Fruit fly (Drosophila melanogaster) whole organism, embryonic: ENCODE results near the gene CG15014.
A peak's percentile ranks its signal among the peaks of the same experiment; 100 is the strongest.

ENCODE experiments used
- CG10209 ChIP-seq: fragments of 200-800 bp; sonication (Bioruptor generic); optimal IDR thresholded peaks from 3 replicates; lab custom pipeline; 2017; ENCODE audit warnings: missing biosample characterization, mild to moderate bottlenecking, missing genetic modification characterization, missing genetic modification reagents
- CG11504 ChIP-seq: fragments of 200-800 bp; sonication (Bioruptor generic); optimal IDR thresholded peaks from 3 replicates; lab custom pipeline; 2019; ENCODE audit warnings: missing biosample characterization, mild to moderate bottlenecking, missing genetic modification characterization, moderate library complexity
- CG12155 ChIP-seq: fragments of 200-800 bp; sonication (Bioruptor generic); optimal IDR thresholded peaks from 3 replicates; lab custom pipeline; 2016; ENCODE audit warnings: missing biosample characterization, missing genetic modification characterization
- CG13775 ChIP-seq: fragments of 200-800 bp; sonication (Bioruptor generic); optimal IDR thresholded peaks from 3 replicates; lab custom pipeline; 2017; ENCODE audit warnings: missing biosample characterization, mild to moderate bottlenecking, missing genetic modification characterization
- CG14860 ChIP-seq: fragments of 200-800 bp; sonication (Bioruptor generic); IDR thresholded peaks from 3 replicates; pipeline ENCODE4 v1.3.6; 2022; ENCODE audit warnings: missing biosample characterization, missing genetic modification characterization; ENCODE audit not compliant: partially characterized antibody
- CG1603 ChIP-seq: fragments of 200-800 bp; sonication (Bioruptor generic); optimal IDR thresholded peaks from 2 replicates; lab custom pipeline; 2019; ENCODE audit warnings: missing biosample characterization, mild to moderate bottlenecking, missing genetic modification characterization, moderate library complexity
- CG17186 ChIP-seq: fragments of 200-800 bp; sonication (Bioruptor generic); optimal IDR thresholded peaks from 3 replicates; lab custom pipeline; 2017; ENCODE audit warnings: missing biosample characterization, missing genetic modification reagents, missing genetic modification characterization
- CG18764 ChIP-seq: fragments of 200-800 bp; sonication (Bioruptor generic); optimal IDR thresholded peaks from 3 replicates; lab custom pipeline; 2016; ENCODE audit warnings: missing biosample characterization, missing genetic modification characterization
- CG3065 ChIP-seq: fragments of 200-800 bp; sonication (Bioruptor generic); optimal IDR thresholded peaks from 2 replicates; lab custom pipeline; 2016; ENCODE audit warnings: missing biosample characterization, missing genetic modification characterization
- CG32767 ChIP-seq: fragments of 200-800 bp; sonication (Bioruptor generic); IDR thresholded peaks from 2 replicates; pipeline ENCODE4 v1.3.6; 2022; ENCODE audit warnings: missing biosample characterization, missing genetic modification characterization
- CG3838 ChIP-seq: fragments of 200-800 bp; sonication (Bioruptor generic); optimal IDR thresholded peaks from 3 replicates; lab custom pipeline; 2016; ENCODE audit warnings: missing biosample characterization, missing genetic modification characterization
- CG5180 ChIP-seq: fragments of 200-800 bp; sonication (Bioruptor generic); optimal IDR thresholded peaks from 3 replicates; lab custom pipeline; 2017; ENCODE audit warnings: missing biosample characterization, missing genetic modification characterization, mild to moderate bottlenecking, moderate library complexity, missing genetic modification reagents
- CG7271 ChIP-seq: fragments of 200-800 bp; sonication (Bioruptor generic); optimal IDR thresholded peaks from 2 replicates; lab custom pipeline; 2018; ENCODE audit warnings: missing biosample characterization, mild to moderate bottlenecking, missing genetic modification characterization, moderate library complexity
- CG7745 ChIP-seq: fragments of 200-800 bp; sonication (Bioruptor generic); optimal IDR thresholded peaks from 2 replicates; lab custom pipeline; 2018; ENCODE audit warnings: missing biosample characterization, mild to moderate bottlenecking, missing genetic modification characterization, moderate library complexity
- CG8924 ChIP-seq: fragments of 200-800 bp; optimal IDR thresholded peaks from 3 replicates; lab custom pipeline; 2019; ENCODE audit warnings: missing biosample characterization, mild to moderate bottlenecking, missing genetic modification characterization, moderate library complexity
- Ets97D ChIP-seq: fragments of 200-800 bp; sonication (Bioruptor generic); optimal IDR thresholded peaks from 3 replicates; lab custom pipeline; 2016; ENCODE audit warnings: missing biosample characterization, missing genetic modification characterization
- Gug ChIP-seq: fragments of 200-800 bp; sonication (Bioruptor generic); IDR thresholded peaks from 4 replicates; pipeline ENCODE4 v1.3.6; 2022; ENCODE audit warnings: missing biosample characterization, missing genetic modification characterization
- Kr ChIP-seq: fragments of 200-800 bp; sonication (Bioruptor generic); optimal IDR thresholded peaks from 2 replicates; lab custom pipeline; 2017; ENCODE audit warnings: missing biosample characterization, mild to moderate bottlenecking, missing genetic modification characterization
- Med ChIP-seq: fragments of 200-800 bp; sonication (Bioruptor generic); peaks from one replicate; lab custom pipeline; 2016; ENCODE audit warnings: missing biosample characterization, missing genetic modification characterization, mild to moderate bottlenecking, inconsistent platforms, moderate library complexity
- Mrtf ChIP-seq: fragments of 200-800 bp; sonication (Bioruptor generic); IDR thresholded peaks from 3 replicates; pipeline ENCODE4 v1.3.6; 2022; ENCODE audit warnings: missing biosample characterization, missing genetic modification characterization
- NK7.1 ChIP-seq: fragments of 200-800 bp; sonication (Bioruptor generic); optimal IDR thresholded peaks from 3 replicates; lab custom pipeline; 2016; ENCODE audit warnings: missing biosample characterization, missing genetic modification characterization
- Six4 ChIP-seq: fragments of 200-800 bp; sonication (Bioruptor generic); optimal IDR thresholded peaks from 2 replicates; lab custom pipeline; 2016; ENCODE audit warnings: missing biosample characterization, missing genetic modification characterization
- Sox100B ChIP-seq: fragments of 200-800 bp; sonication (Bioruptor generic); optimal IDR thresholded peaks from 3 replicates; lab custom pipeline; 2018; ENCODE audit warnings: missing biosample characterization, mild to moderate bottlenecking, missing genetic modification characterization
- Sox102F ChIP-seq: fragments of 200-800 bp; sonication (Bioruptor generic); optimal IDR thresholded peaks from 2 replicates; lab custom pipeline; 2018; ENCODE audit warnings: missing biosample characterization, mild to moderate bottlenecking, missing genetic modification characterization, moderate library complexity
- Stat92E ChIP-seq, 3 experiments: fragments of >200 bp in 2 of 3; fragments of 200-800 bp in 1 of 3; sonication (Bioruptor generic) in 1 of 3; optimal IDR thresholded peaks; 2 replicates each; lab custom pipeline; 2017 to 2019; ENCODE audit warnings: missing biosample characterization in 3 of 3, missing genetic modification characterization in 3 of 3, mild to moderate bottlenecking in 1 of 3, moderate library complexity in 1 of 3
- ara ChIP-seq: fragments of 200-800 bp; sonication (Bioruptor generic); IDR thresholded peaks from 2 replicates; pipeline ENCODE4 v1.3.6; 2022; ENCODE audit warnings: missing biosample characterization, missing genetic modification characterization
- bbx ChIP-seq: fragments of 200-800 bp; sonication (Bioruptor generic); IDR thresholded peaks from 2 replicates; pipeline ENCODE4 v1.3.6; 2022; ENCODE audit warnings: missing biosample characterization, missing genetic modification characterization; ENCODE audit not compliant: partially characterized antibody
- cato ChIP-seq: fragments of 200-800 bp; sonication (Bioruptor generic); optimal IDR thresholded peaks from 2 replicates; lab custom pipeline; 2016; ENCODE audit warnings: missing biosample characterization, missing genetic modification characterization, borderline replicate concordance
- caup ChIP-seq: fragments of 200-800 bp; sonication (Bioruptor generic); optimal IDR thresholded peaks from 3 replicates; lab custom pipeline; 2017; ENCODE audit warnings: missing biosample characterization, mild to moderate bottlenecking, missing genetic modification characterization, moderate library complexity; ENCODE audit not compliant: severe bottlenecking
- gcm2 ChIP-seq: fragments of 200-800 bp; sonication (Bioruptor generic); optimal IDR thresholded peaks from 2 replicates; lab custom pipeline; 2016; ENCODE audit warnings: missing biosample characterization, missing genetic modification characterization
- gem ChIP-seq: fragments of 200-800 bp; sonication (Bioruptor generic); optimal IDR thresholded peaks from 2 replicates; lab custom pipeline; 2019; ENCODE audit warnings: missing biosample characterization, mild to moderate bottlenecking, missing genetic modification characterization, moderate library complexity
- h ChIP-seq: fragments of >200 bp; optimal IDR thresholded peaks from 2 replicates; lab custom pipeline; 2017
- her ChIP-seq: fragments of 200-800 bp; sonication (Bioruptor generic); optimal IDR thresholded peaks from 2 replicates; lab custom pipeline; 2016; ENCODE audit warnings: missing biosample characterization, missing genetic modification characterization
- hkb ChIP-seq, 2 experiments: fragments of 200-800 bp in 1 of 2; fragments of >200 bp in 1 of 2; sonication (Bioruptor generic) in 1 of 2; IDR thresholded peaks in 1 of 2; optimal IDR thresholded peaks in 1 of 2; 2 replicates each; pipeline versions ENCODE4 v1.3.6 to Lab custom; 2017 to 2022; ENCODE audit warnings: missing biosample characterization in 1 of 2, missing genetic modification characterization in 1 of 2
- hth ChIP-seq: fragments of >200 bp; optimal IDR thresholded peaks from 2 replicates; lab custom pipeline; 2017; ENCODE audit warnings: inconsistent platforms
- ind ChIP-seq: fragments of 200-800 bp; sonication (Bioruptor generic); optimal IDR thresholded peaks from 3 replicates; lab custom pipeline; 2016; ENCODE audit warnings: missing biosample characterization, missing genetic modification characterization
- jumu ChIP-seq: fragments of 200-800 bp; sonication (Bioruptor generic); optimal IDR thresholded peaks from 3 replicates; lab custom pipeline; 2016; ENCODE audit warnings: missing biosample characterization, missing genetic modification characterization
- ken ChIP-seq: fragments of 200-800 bp; sonication (Bioruptor generic); IDR thresholded peaks from 3 replicates; pipeline ENCODE4 v1.3.6; 2022; ENCODE audit warnings: missing biosample characterization, missing genetic modification characterization
- onecut ChIP-seq: fragments of 200-800 bp; sonication (Bioruptor generic); IDR thresholded peaks from 2 replicates; pipeline ENCODE4 v1.3.6; 2022; ENCODE audit warnings: missing biosample characterization, missing genetic modification characterization
- otp ChIP-seq: fragments of 200-800 bp; sonication (Bioruptor generic); IDR thresholded peaks from 3 replicates; pipeline ENCODE4, ENCODE4 v1.3.6; 2022; ENCODE audit warnings: missing biosample characterization, missing genetic modification characterization
- slbo ChIP-seq: fragments of 200-800 bp; sonication (Bioruptor generic); IDR thresholded peaks from 2 replicates; pipeline ENCODE4 v1.3.6; 2022; ENCODE audit warnings: missing biosample characterization, missing genetic modification characterization
- slp2 ChIP-seq: fragments of 200-800 bp; sonication (Bioruptor generic); optimal IDR thresholded peaks from 2 replicates; lab custom pipeline; 2016; ENCODE audit warnings: missing biosample characterization, missing genetic modification characterization
- sug ChIP-seq: fragments of 200-800 bp; optimal IDR thresholded peaks from 2 replicates; lab custom pipeline; 2019; ENCODE audit warnings: missing biosample characterization, mild to moderate bottlenecking, missing genetic modification characterization, moderate library complexity
- ttk ChIP-seq: fragments of 200-800 bp; sonication (Bioruptor generic); IDR thresholded peaks from 2 replicates; pipeline ENCODE4 v2.1.2; 2022; ENCODE audit warnings: missing biosample characterization, missing genetic modification characterization
- tup ChIP-seq: fragments of 200-800 bp; sonication (Bioruptor generic); optimal IDR thresholded peaks from 2 replicates; lab custom pipeline; 2016; ENCODE audit warnings: missing biosample characterization, mild to moderate bottlenecking, missing genetic modification characterization, moderate library complexity
- wek ChIP-seq: fragments of 200-800 bp; sonication (Bioruptor generic); optimal IDR thresholded peaks from 3 replicates; lab custom pipeline; 2018; ENCODE audit warnings: missing biosample characterization, mild to moderate bottlenecking, missing genetic modification characterization, moderate library complexity
- yki ChIP-seq: fragments of >200 bp; optimal IDR thresholded peaks from 3 replicates; lab custom pipeline; 2018
- zfh2 ChIP-seq: fragments of 200-800 bp; sonication (Bioruptor generic); optimal IDR thresholded peaks from 2 replicates; lab custom pipeline; 2016; ENCODE audit warnings: missing biosample characterization, missing genetic modification characterization

CG15014 gene

dm6 chr3L:4363887-4364794 is 42.1 kb upstream of the CG15014 start, which contains the start of the genes Cip4 and mRpS6 (continued):
- TF ChIP-seq hkb (optimal IDR thresholded peaks at IDR 0.05; lab: Kevin White, UChicago) (no peak), hkb (GFP tag; IDR thresholded peaks at IDR 0.05; lab: Robert Waterston, UW) (peak; percentile 79), h (no peak), CG8924 (tag; lab: Kevin White, UChicago) (peak; percentile 90), Sox100B (GFP tag; lab: Kevin White, UChicago) (peak; percentile 27), ttk (GFP tag; lab: Robert Waterston, UW) (peak; percentile 63), her (no peak), Kr (peak; percentile 89), onecut (GFP tag; lab: Robert Waterston, UW) (peak; percentile 41; the same call in 1 of the 2 replicates), CG13775 (GFP tag; lab: Kevin White, UChicago) (peak; percentile 87), yki (lab: Kevin White, UChicago) (no peak), CG7271 (tag; lab: Kevin White, UChicago) (no peak), CG10209 (GFP tag; lab: Kevin White, UChicago) (peak; percentile 84), gem (tag; lab: Kevin White, UChicago) (peak; percentile 93), CG7745 (tag; lab: Kevin White, UChicago) (no peak), tup (peak; percentile 70), Sox102F (peak; percentile 84), cato (GFP tag; lab: Kevin White, UChicago) (peak; percentile 35), Six4 (GFP tag; lab: Kevin White, UChicago) (peak; percentile 61), slbo (peak; percentile 96), sug (tag; lab: Kevin White, UChicago) (peak; percentile 86), hth (lab: Kevin White, UChicago) (no peak), CG12155 (peak; percentile 72), Mrtf (GFP tag; lab: Robert Waterston, UW) (peak; percentile 77; the same call in 2 of the 3 replicates), Gug (GFP tag; lab: Robert Waterston, UW) (peak; percentile 40; the same call in 2 of the 4 replicates), ind (GFP tag; lab: Kevin White, UChicago) (no peak), CG5180 (GFP tag; lab: Kevin White, UChicago) (no peak), slp2 (GFP tag; lab: Kevin White, UChicago) (peak; percentile 40), NK7.1 (no peak), otp (peak; percentile 79; the same call in 2 of the 3 replicates), CG14860 (GFP tag; lab: Robert Waterston, UW) (no peak), CG18764 (GFP tag; lab: Kevin White, UChicago) (no peak), Ets97D (peak; percentile 36), wek (GFP tag; lab: Kevin White, UChicago) (peak; percentile 20), caup (GFP tag; lab: Kevin White, UChicago) (peak; percentile 74), ken (GFP tag; lab: Robert Waterston, UW) (peak; percentile 84), zfh2 (GFP tag; lab: Kevin White, UChicago) (peak; percentile 56), CG11504 (tag; lab: Kevin White, UChicago) (no peak), CG3065 (GFP tag; lab: Kevin White, UChicago) (peak; percentile 47), CG1603 (peak; percentile 32), bbx (peak; percentile 42), CG32767 (GFP tag; lab: Robert Waterston, UW) (peak; percentile 73), Med (GFP tag; lab: Kevin White, UChicago) (peak; percentile 89), gcm2 (GFP tag; lab: Kevin White, UChicago) (peak; percentile 1), Stat92E (GFP tag; optimal IDR thresholded peaks at IDR 0.05; lab: Kevin White, UChicago) (no peak), jumu (no peak), CG3838 (peak; percentile 25), ara (peak; percentile 48; the same call in 1 of the 2 replicates), CG17186 (GFP tag; lab: Kevin White, UChicago) (no peak)
